Worm (Caenorhabditis elegans): ENCODE data around the gene F58G1.2.

ce11 chrII:12948158-12948557 is 29.3 kb upstream of the F58G1.2 start, which contains the start of gene F58G1.7:
- TF ChIP-seq him-1 (tag; optimal IDR thresholded peaks at IDR 0.05) (no peak), W03F9.2 (tag; optimal IDR thresholded peaks at IDR 0.05) (no peak)
